Fruit fly (Drosophila melanogaster): Measurements from ENCODE around the gene CG4911.

Gene CG4911

dm6 chr3L:9065997-9066441, 6.5 kb downstream of the CG4911 start, which contains the start of gene Argk1 (continued):
- TF ChIP-seq Hr3 (GFP tag; optimal IDR thresholded peaks at IDR 0.05) (peak; percentile 66), Pdp1 (GFP tag; optimal IDR thresholded peaks at IDR 0.05) (no peak), Hmr (GFP tag; optimal IDR thresholded peaks at IDR 0.05) (peak; percentile 81), Hr39 (optimal IDR thresholded peaks at IDR 0.05) (no peak), Dad (GFP tag; optimal IDR thresholded peaks at IDR 0.05) (no peak), vnd (GFP tag; IDR thresholded peaks at IDR 0.05; ENCODE audit: partially characterized antibody) (no peak), Xbp1 (GFP tag; optimal IDR thresholded peaks at IDR 0.05) (peak; percentile 58), Oaz (GFP tag; IDR thresholded peaks at IDR 0.05) (no peak), CG17802 (tag; optimal IDR thresholded peaks at IDR 0.05) (no peak), Mad (GFP tag; optimal IDR thresholded peaks at IDR 0.05) (peak; percentile 28), Gug (GFP tag; IDR thresholded peaks at IDR 0.05) (peak; percentile 22; the same call in 1 of the 4 replicates), CG6791 (GFP tag; IDR thresholded peaks at IDR 0.05; ENCODE audit: partially characterized antibody) (no peak), br (optimal IDR thresholded peaks at IDR 0.05) (no peak), esg (GFP tag; conservative IDR thresholded peaks at IDR 0.05) (peak; percentile 53), CG32772 (GFP tag; IDR thresholded peaks at IDR 0.05) (no peak), gro (GFP tag; optimal IDR thresholded peaks at IDR 0.05) (no peak), CG18619 (GFP tag; optimal IDR thresholded peaks at IDR 0.05) (peak; percentile 68), fd3F (GFP tag; optimal IDR thresholded peaks at IDR 0.05) (peak; percentile 36), da (GFP tag; optimal IDR thresholded peaks at IDR 0.05) (no peak), nerfin-2 (GFP tag; IDR thresholded peaks at IDR 0.05; ENCODE audit: partially characterized antibody) (no peak), CG1603 (tag; optimal IDR thresholded peaks at IDR 0.05) (peak; percentile 12), CG11247 (GFP tag; IDR thresholded peaks at IDR 0.05) (0 out of 2 replicates have a peak, but pooled peaks have one; percentile 16), jing (GFP tag; optimal IDR thresholded peaks at IDR 0.05) (no peak), BEAF-32 (GFP tag; optimal IDR thresholded peaks at IDR 0.05) (no peak), CG30020 (tag; optimal IDR thresholded peaks at IDR 0.05) (no peak), CG11560 (tag; IDR thresholded peaks at IDR 0.05) (0 out of 3 replicates have a peak, but pooled peaks have one; percentile 45), lov (optimal IDR thresholded peaks at IDR 0.05) (no peak), lov (GFP tag; IDR thresholded peaks at IDR 0.05) (no peak), tna (GFP tag; IDR thresholded peaks at IDR 0.05; ENCODE audit: partially characterized antibody) (no peak), CG4424 (GFP tag; optimal IDR thresholded peaks at IDR 0.05) (no peak), caup (GFP tag; optimal IDR thresholded peaks at IDR 0.05; ENCODE audit: severe bottlenecking) (peak; percentile 61), maf-S (GFP tag; optimal IDR thresholded peaks at IDR 0.05) (no peak), CG10565 (GFP tag; optimal IDR thresholded peaks at IDR 0.05) (no peak), unpg (GFP tag; optimal IDR thresholded peaks at IDR 0.05) (peak; percentile 43), sob (GFP tag; IDR thresholded peaks at IDR 0.05) (peak; percentile 66), Rfx (GFP tag; IDR thresholded peaks at IDR 0.05) (peak; percentile 71), Hand (GFP tag; optimal IDR thresholded peaks at IDR 0.05) (peak; percentile 86), CG10147 (GFP tag; optimal IDR thresholded peaks at IDR 0.05) (no peak), CG7963 (GFP tag; IDR thresholded peaks at IDR 0.05; ENCODE audit: partially characterized antibody) (no peak), Nf-YC (tag; optimal IDR thresholded peaks at IDR 0.05) (peak; percentile 38), hth (optimal IDR thresholded peaks at IDR 0.05) (no peak), dimm (GFP tag; IDR thresholded peaks at IDR 0.05) (no peak), CG3838 (GFP tag; optimal IDR thresholded peaks at IDR 0.05) (no peak), CG2889 (GFP tag; IDR thresholded peaks at IDR 0.05) (no peak), CG5245 (GFP tag; optimal IDR thresholded peaks at IDR 0.05) (no peak), CG13894 (tag; optimal IDR thresholded peaks at IDR 0.05) (no peak), chm (GFP tag; IDR thresholded peaks at IDR 0.05) (no peak), CG12659 (GFP tag; optimal IDR thresholded peaks at IDR 0.05) (peak; percentile 74), fd96Cb (tag; optimal IDR thresholded peaks at IDR 0.05) (no peak), CG14014 (GFP tag; IDR thresholded peaks at IDR 0.05) (peak; percentile 78), Nf-YA (GFP tag; IDR thresholded peaks at IDR 0.05) (no peak; the same call in 1 of the 2 replicates), sug (tag; optimal IDR thresholded peaks at IDR 0.05) (peak; percentile 43)
